Worm (Caenorhabditis elegans): Measurements from ENCODE around the gene tni-4.

Gene tni-4

DNA sequence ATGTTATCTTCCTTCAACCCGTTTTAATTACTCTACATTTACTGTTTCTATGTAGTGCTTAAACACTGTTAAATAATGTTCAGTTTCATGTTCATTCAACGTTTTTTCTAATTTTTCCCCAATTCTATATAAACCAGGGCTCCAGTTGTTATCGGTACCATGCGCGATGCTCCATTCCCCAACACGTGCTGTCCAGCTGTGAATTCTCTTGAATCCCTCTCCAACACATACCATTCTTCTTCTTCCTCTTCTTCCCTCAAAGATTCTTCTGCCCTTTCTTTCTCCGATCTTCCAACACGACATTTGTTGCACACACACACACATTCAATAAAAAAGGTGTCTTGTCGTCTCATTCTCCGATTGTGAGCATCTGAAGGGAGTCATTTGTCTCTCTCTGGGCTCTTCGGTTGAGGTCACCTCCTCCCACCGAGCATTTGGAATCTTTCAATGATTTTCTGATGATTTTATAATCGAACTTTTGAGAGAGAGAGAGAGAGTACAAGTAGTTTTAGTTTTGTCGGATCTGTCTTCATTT, 32.3 kb upstream of the tni-4 start:
- TF ChIP-seq nhr-23 (tag; optimal IDR thresholded peaks at IDR 0.05) (no peak), tbx-2 (tag; optimal IDR thresholded peaks at IDR 0.05) (no peak), pqm-1 (tag; optimal IDR thresholded peaks at IDR 0.05) (no peak), nfya-1 (tag; optimal IDR thresholded peaks at IDR 0.05; ENCODE audit: insufficient read depth) (peak; percentile 19), nhr-43 (tag; optimal IDR thresholded peaks at IDR 0.05; ENCODE audit: poor library complexity, severe bottlenecking) (no peak), lin-15B (tag; optimal IDR thresholded peaks at IDR 0.05) (no peak)

DNA sequence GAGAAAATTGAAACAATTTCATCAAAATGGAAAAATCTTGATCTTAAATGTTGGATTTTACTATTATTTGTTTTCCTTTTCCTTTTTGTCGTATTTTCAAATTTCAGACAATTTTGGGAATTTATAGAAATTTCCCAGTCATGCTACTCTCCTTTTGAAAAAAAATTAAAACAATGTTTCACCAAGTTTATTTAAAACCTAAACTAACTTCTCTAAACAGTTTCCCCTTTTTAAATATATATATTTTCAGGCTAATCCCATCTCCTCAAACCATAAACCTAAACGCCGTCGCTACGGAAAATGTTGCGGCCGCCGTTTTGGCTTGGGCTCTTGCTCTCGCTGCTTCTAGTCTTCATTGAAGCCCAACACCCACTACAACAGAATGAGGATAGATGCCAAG, 31.4 kb upstream of the tni-4 start, which contains the start of gene lam-1:
lam-1 (plus strand) TSS at position 301 of the 400 bp plus-strand sequence.
- TF ChIP-seq mml-1 (tag; optimal IDR thresholded peaks at IDR 0.05): no peak
- no peak for TF ChIP-seq elt-2 (tag; optimal IDR thresholded peaks at IDR 0.05)
- no peak for TF ChIP-seq elt-1 (tag; optimal IDR thresholded peaks at IDR 0.05)
- no peak for TF ChIP-seq unc-39 (tag; optimal IDR thresholded peaks at IDR 0.05)
- no peak for TF ChIP-seq daf-12 (tag; optimal IDR thresholded peaks at IDR 0.05)
- TF ChIP-seq ama-1 (optimal IDR thresholded peaks at IDR 0.05): no peak
- no peak for TF ChIP-seq nhr-77 (tag; optimal IDR thresholded peaks at IDR 0.05)
- no peak for TF ChIP-seq pqm-1 (tag; optimal IDR thresholded peaks at IDR 0.05)

DNA sequence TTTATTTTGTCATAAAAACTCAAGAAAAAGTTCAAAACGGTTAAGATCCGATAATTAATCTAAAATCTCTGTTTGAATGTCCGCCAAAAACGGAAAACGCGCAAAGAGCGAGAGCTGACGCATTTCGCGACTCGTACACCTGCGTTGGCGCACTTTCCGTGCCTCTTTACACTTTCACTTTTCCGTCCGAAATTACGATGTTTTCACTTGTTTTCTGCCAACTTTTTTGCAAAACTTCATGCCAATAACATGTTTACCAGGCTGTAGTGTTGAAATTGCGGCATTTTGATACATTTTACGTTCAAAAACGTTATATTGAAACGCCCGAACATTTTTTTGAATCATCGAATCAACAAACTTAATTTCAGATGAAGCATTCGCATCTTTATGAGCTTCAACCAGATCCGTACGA, 20.6 kb upstream of the tni-4 start, which contains the start of gene W03F8.4:
W03F8.4 (plus strand) TSS at position 369 of the 412 bp plus-strand sequence.
- TF ChIP-seq egl-27 (tag; optimal IDR thresholded peaks at IDR 0.05) (peak; percentile 24), mdl-1 (tag; optimal IDR thresholded peaks at IDR 0.05) (no peak), nfya-1 (tag; optimal IDR thresholded peaks at IDR 0.05; ENCODE audit: insufficient read depth) (peak; percentile 91), elt-2 (tag; optimal IDR thresholded peaks at IDR 0.05) (peak; percentile 62), nhr-28 (tag; optimal IDR thresholded peaks at IDR 0.05) (no peak), sea-2 (GFP tag; optimal IDR thresholded peaks at IDR 0.05) (no peak), nhr-77 (tag; optimal IDR thresholded peaks at IDR 0.05) (peak; percentile 74), R02D3.7 (tag; optimal IDR thresholded peaks at IDR 0.05) (peak; percentile 88), ztf-4 (tag; optimal IDR thresholded peaks at IDR 0.05) (peak; percentile 74), aly-2 (tag; optimal IDR thresholded peaks at IDR 0.05) (peak; percentile 28), jun-1 (tag; optimal IDR thresholded peaks at IDR 0.05) (peak; percentile 83), pqm-1 (tag; optimal IDR thresholded peaks at IDR 0.05) (peak; percentile 42), ceh-16 (tag; optimal IDR thresholded peaks at IDR 0.05) (no peak), nhr-11 (tag; optimal IDR thresholded peaks at IDR 0.05) (peak; percentile 35), tbx-2 (tag; optimal IDR thresholded peaks at IDR 0.05) (peak; percentile 92), mml-1 (tag; optimal IDR thresholded peaks at IDR 0.05) (no peak), ceh-82 (tag; optimal IDR thresholded peaks at IDR 0.05) (peak; percentile 87), skn-1 (tag; optimal IDR thresholded peaks at IDR 0.05) (peak; percentile 84), lsy-12 (tag; optimal IDR thresholded peaks at IDR 0.05) (peak; percentile 91), nhr-237 (tag; optimal IDR thresholded peaks at IDR 0.05) (no peak), nhr-12 (tag; optimal IDR thresholded peaks at IDR 0.05) (no peak), nhr-67 (tag; optimal IDR thresholded peaks at IDR 0.05) (no peak), zag-1 (tag; optimal IDR thresholded peaks at IDR 0.05) (no peak), eor-1 (tag; optimal IDR thresholded peaks at IDR 0.05) (no peak), unc-39 (tag; optimal IDR thresholded peaks at IDR 0.05) (no peak), ztf-11 (tag; optimal IDR thresholded peaks at IDR 0.05) (no peak), lin-39 (tag; optimal IDR thresholded peaks at IDR 0.05) (peak; percentile 71), hmg-11 (tag; optimal IDR thresholded peaks at IDR 0.05) (peak; percentile 88), nhr-76 (tag; optimal IDR thresholded peaks at IDR 0.05) (no peak), lin-15B (tag; optimal IDR thresholded peaks at IDR 0.05) (peak; percentile 96), fos-1 (tag; optimal IDR thresholded peaks at IDR 0.05) (no peak), fkh-2 (tag; optimal IDR thresholded peaks at IDR 0.05) (no peak), unc-62 (GFP tag; optimal IDR thresholded peaks at IDR 0.05) (no peak), egl-5 (tag; optimal IDR thresholded peaks at IDR 0.05) (peak; percentile 92), snpc-4 (tag; optimal IDR thresholded peaks at IDR 0.05) (peak; percentile 93), nhr-23 (tag; optimal IDR thresholded peaks at IDR 0.05) (peak; percentile 97), ZK546.5 (tag; optimal IDR thresholded peaks at IDR 0.05) (no peak), ceh-28 (tag; optimal IDR thresholded peaks at IDR 0.05) (peak; percentile 87), nhr-43 (tag; optimal IDR thresholded peaks at IDR 0.05; ENCODE audit: poor library complexity, severe bottlenecking) (peak; percentile 91), ama-1 (optimal IDR thresholded peaks at IDR 0.05) (peak; percentile 53), fkh-10 (GFP tag; optimal IDR thresholded peaks at IDR 0.05) (no peak), ceh-9 (tag; optimal IDR thresholded peaks at IDR 0.05) (no peak), pha-4 (tag; optimal IDR thresholded peaks at IDR 0.05) (peak; percentile 94), daf-12 (tag; optimal IDR thresholded peaks at IDR 0.05) (no peak), elt-3 (tag; optimal IDR thresholded peaks at IDR 0.05) (peak in 1 of 3 experiments; percentile 49), nhr-25 (tag; optimal IDR thresholded peaks at IDR 0.05) (peak; percentile 96), elt-1 (tag; optimal IDR thresholded peaks at IDR 0.05) (peak; percentile 69)

Data from whole organism, L3 larva.